Worm (Caenorhabditis elegans) whole organism, L2 larva: ENCODE results near the gene vab-19.
A peak's percentile ranks its signal among the peaks of the same experiment; 100 is the strongest.

Source experiments
- C34F6.9 ChIP-seq: fragments of 150-350 bp; optimal IDR thresholded peaks from 2 replicates; lab custom pipeline; 2014; ENCODE audit warnings: missing biosample characterization, missing genetic modification characterization
- F13H6.1 ChIP-seq: sonication (generic microtip); optimal IDR thresholded peaks from 2 replicates; lab custom pipeline; 2016; ENCODE audit warnings: missing genetic modification characterization, missing compliant biosample characterization
- R02D3.7 ChIP-seq: fragments of 150-350 bp; optimal IDR thresholded peaks from 2 replicates; lab custom pipeline; 2014; ENCODE audit warnings: missing biosample characterization, missing genetic modification characterization
- Y55F3AM.14 ChIP-seq: fragments of 200-800 bp; sonication (Bioruptor generic); optimal IDR thresholded peaks from 2 replicates; lab custom pipeline; 2018; ENCODE audit warnings: mild to moderate bottlenecking, missing genetic modification characterization, missing compliant biosample characterization
- alr-1 ChIP-seq: fragments of 150-350 bp; optimal IDR thresholded peaks from 2 replicates; lab custom pipeline; 2014; ENCODE audit warnings: missing biosample characterization, missing genetic modification characterization
- ama-1 ChIP-seq: fragments of 150-350 bp; optimal IDR thresholded peaks from 2 replicates; lab custom pipeline; 2018; ENCODE audit warnings: inconsistent platforms
- ceh-16 ChIP-seq: fragments of 150-350 bp; optimal IDR thresholded peaks from 2 replicates; lab custom pipeline; 2014; ENCODE audit warnings: missing biosample characterization, missing genetic modification characterization
- crh-2 ChIP-seq: sonication (generic microtip); optimal IDR thresholded peaks from 2 replicates; lab custom pipeline; 2017; ENCODE audit warnings: missing biosample characterization, missing genetic modification characterization
- dmd-4 ChIP-seq: sonication (generic microtip); optimal IDR thresholded peaks from 2 replicates; lab custom pipeline; 2017; ENCODE audit warnings: missing biosample characterization, missing genetic modification characterization
- egl-27 ChIP-seq: sonication (generic microtip); optimal IDR thresholded peaks from 3 replicates; lab custom pipeline; 2017; ENCODE audit warnings: missing biosample characterization, missing genetic modification reagents, missing genetic modification characterization
- elt-1 ChIP-seq: fragments of 150-350 bp; optimal IDR thresholded peaks from 2 replicates; lab custom pipeline; 2014; ENCODE audit warnings: missing biosample characterization, missing genetic modification characterization
- elt-3 ChIP-seq: sonication (generic microtip); optimal IDR thresholded peaks from 2 replicates; lab custom pipeline; 2017; ENCODE audit warnings: missing biosample characterization, missing genetic modification characterization
- fos-1 ChIP-seq: fragments of 150-350 bp; optimal IDR thresholded peaks from 2 replicates; lab custom pipeline; 2014; ENCODE audit warnings: missing biosample characterization, missing genetic modification characterization
- gmeb-1 ChIP-seq: fragments of 150-350 bp; optimal IDR thresholded peaks from 2 replicates; lab custom pipeline; 2014; ENCODE audit warnings: missing biosample characterization, missing genetic modification characterization
- lin-11 ChIP-seq: fragments of 150-350 bp; sonication (generic microtip); optimal IDR thresholded peaks from 2 replicates; lab custom pipeline; 2014; ENCODE audit warnings: missing biosample characterization, missing genetic modification characterization, inconsistent platforms, mixed read lengths
- lin-13 ChIP-seq: fragments of 150-350 bp; optimal IDR thresholded peaks from 2 replicates; lab custom pipeline; 2014; ENCODE audit warnings: missing biosample characterization, missing genetic modification reagents, missing genetic modification characterization
- lin-39 ChIP-seq: fragments of 150-350 bp; optimal IDR thresholded peaks from 2 replicates; lab custom pipeline; 2014; ENCODE audit warnings: missing biosample characterization, missing genetic modification reagents, missing genetic modification characterization
- lsy-2 ChIP-seq, 2 experiments: fragments of 150-350 bp in 1 of 2; sonication (generic microtip) in 1 of 2; optimal IDR thresholded peaks; 2 replicates each; lab custom pipeline; 2014 to 2017; ENCODE audit warnings: missing biosample characterization in 2 of 2, missing genetic modification characterization in 2 of 2
- mab-5 ChIP-seq: fragments of 150-350 bp; optimal IDR thresholded peaks from 2 replicates; lab custom pipeline; 2014; ENCODE audit warnings: missing biosample characterization, missing genetic modification characterization
- mdl-1 ChIP-seq, 2 experiments: fragments of 150-350 bp in 1 of 2; sonication (generic microtip) in 1 of 2; optimal IDR thresholded peaks; 2 replicates each; lab custom pipeline; 2017; ENCODE audit warnings: missing biosample characterization in 2 of 2, missing genetic modification characterization in 2 of 2
- nhr-10 ChIP-seq: sonication (generic microtip); optimal IDR thresholded peaks from 2 replicates; lab custom pipeline; 2017; ENCODE audit warnings: missing biosample characterization, missing genetic modification characterization
- nhr-11 ChIP-seq: fragments of 150-350 bp; optimal IDR thresholded peaks from 2 replicates; lab custom pipeline; 2014; ENCODE audit warnings: missing biosample characterization, missing genetic modification characterization
- nhr-129 ChIP-seq: fragments of 150-350 bp; optimal IDR thresholded peaks from 2 replicates; lab custom pipeline; 2014; ENCODE audit warnings: missing biosample characterization, missing genetic modification characterization
- nhr-21 ChIP-seq: fragments of 150-350 bp; optimal IDR thresholded peaks from 2 replicates; lab custom pipeline; 2014; ENCODE audit warnings: missing biosample characterization, missing genetic modification characterization
- nhr-23 ChIP-seq: fragments of 150-350 bp; optimal IDR thresholded peaks from 2 replicates; lab custom pipeline; 2014; ENCODE audit warnings: missing biosample characterization, missing genetic modification reagents, missing genetic modification characterization
- nhr-25 ChIP-seq: fragments of 150-350 bp; sonication (generic microtip); optimal IDR thresholded peaks from 3 replicates; lab custom pipeline; 2014; ENCODE audit warnings: missing biosample characterization, missing genetic modification characterization
- nhr-6 ChIP-seq: fragments of 150-350 bp; optimal IDR thresholded peaks from 2 replicates; lab custom pipeline; 2014; ENCODE audit warnings: missing biosample characterization, missing genetic modification characterization
- nhr-77 ChIP-seq: fragments of 150-350 bp; optimal IDR thresholded peaks from 2 replicates; lab custom pipeline; 2014; ENCODE audit warnings: missing biosample characterization, missing genetic modification characterization
- peb-1 ChIP-seq: fragments of 150-350 bp; optimal IDR thresholded peaks from 2 replicates; lab custom pipeline; 2014; ENCODE audit warnings: missing biosample characterization, missing genetic modification characterization
- skn-1 ChIP-seq: sonication (generic microtip); optimal IDR thresholded peaks from 2 replicates; lab custom pipeline; 2017; ENCODE audit warnings: missing biosample characterization, missing genetic modification characterization
- sma-3 ChIP-seq: sonication (generic microtip); optimal IDR thresholded peaks from 2 replicates; lab custom pipeline; 2016; ENCODE audit warnings: missing genetic modification reagents, missing genetic modification characterization, missing compliant biosample characterization
- sma-9 ChIP-seq, 2 experiments: fragments of 150-350 bp in 1 of 2; sonication (generic microtip) in 1 of 2; optimal IDR thresholded peaks; 2 replicates each; lab custom pipeline; 2014 to 2016; ENCODE audit warnings: missing genetic modification characterization in 2 of 2, mild to moderate bottlenecking in 1 of 2, missing biosample characterization in 1 of 2, missing compliant biosample characterization in 1 of 2, missing genetic modification reagents in 1 of 2, moderate library complexity in 1 of 2
- snpc-4 ChIP-seq: fragments of 150-350 bp; optimal IDR thresholded peaks from 2 replicates; lab custom pipeline; 2014; ENCODE audit warnings: missing biosample characterization, missing genetic modification characterization
- unc-39 ChIP-seq: fragments of 150-350 bp; optimal IDR thresholded peaks from 2 replicates; lab custom pipeline; 2014; ENCODE audit warnings: missing biosample characterization, missing genetic modification characterization
- unc-55 ChIP-seq: fragments of 150-350 bp; sonication (generic microtip); optimal IDR thresholded peaks from 3 replicates; lab custom pipeline; 2014; ENCODE audit warnings: missing biosample characterization, missing genetic modification reagents, missing genetic modification characterization
- unc-62 ChIP-seq: fragments of 150-350 bp; optimal IDR thresholded peaks from 2 replicates; lab custom pipeline; 2014; ENCODE audit warnings: missing biosample characterization, missing genetic modification reagents, missing genetic modification characterization
- ztf-1 ChIP-seq: fragments of 200-800 bp; sonication (Bioruptor generic); conservative IDR thresholded peaks from 2 replicates; pipeline ENCODE4 v1.3.6; 2022; ENCODE audit warnings: missing genetic modification characterization, missing compliant biosample characterization
- ztf-11 ChIP-seq: sonication (generic microtip); optimal IDR thresholded peaks from 2 replicates; lab custom pipeline; 2017; ENCODE audit warnings: missing biosample characterization, missing genetic modification characterization
- ztf-4 ChIP-seq: fragments of 150-350 bp; optimal IDR thresholded peaks from 2 replicates; lab custom pipeline; 2014; ENCODE audit warnings: missing biosample characterization, missing genetic modification characterization

The vab-19 gene

DNA sequence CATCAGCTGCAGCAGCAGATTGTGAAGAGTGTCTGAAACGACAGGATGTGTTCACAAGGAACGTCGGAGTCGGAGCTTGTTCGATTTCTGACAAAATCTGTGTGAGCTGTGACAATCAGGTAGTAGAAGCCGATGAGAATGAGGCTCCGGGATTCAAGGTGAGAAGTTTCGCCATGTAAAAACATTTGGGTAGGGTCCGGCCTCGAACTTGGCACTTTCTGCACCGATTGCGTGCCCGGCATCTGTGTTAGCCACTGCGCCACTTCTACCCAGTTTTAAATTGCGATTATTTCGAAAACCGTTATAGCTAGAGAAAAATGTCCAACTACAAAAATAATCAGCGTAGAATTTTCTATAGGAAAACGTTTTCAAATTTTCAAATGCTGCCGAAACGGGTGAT is 3.6 kb downstream of the vab-19 start:
- TF ChIP-seq C34F6.9 (tag; lab: Kevin White, UChicago) (no peak), mab-5 (no peak), nhr-11 (tag; lab: Kevin White, UChicago) (no peak), Y55F3AM.14 (GFP tag; lab: Kevin White, UChicago) (no peak)

DNA sequence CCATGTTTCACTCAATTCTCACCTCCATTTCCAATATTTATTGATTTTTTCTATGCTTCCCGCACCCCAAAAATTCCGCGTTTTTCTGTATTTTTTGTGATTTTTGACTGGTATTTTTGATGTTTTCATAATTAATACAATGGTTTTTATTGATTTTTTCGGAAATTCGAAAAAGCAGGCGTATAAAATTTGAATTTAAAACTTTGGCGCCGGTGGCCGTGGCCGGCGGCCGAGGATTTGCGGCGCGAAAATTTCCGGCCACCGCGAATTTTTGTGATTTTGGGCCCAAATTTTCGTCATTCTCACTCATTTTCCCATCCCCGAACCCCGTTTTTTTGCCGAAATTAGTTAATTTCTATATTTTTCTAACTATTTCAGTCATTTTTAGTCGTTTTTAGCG is 7.9 kb downstream of the vab-19 start:
- no peak for TF ChIP-seq alr-1 (tag; lab: Kevin White, UChicago)
- no peak for TF ChIP-seq ztf-11 (tag; lab: Kevin White, UChicago)
- no peak for TF ChIP-seq dmd-4 (tag; lab: Kevin White, UChicago)
- peak; percentile 46 for TF ChIP-seq sma-3 (GFP tag; lab: Kevin White, UChicago)
- TF ChIP-seq nhr-6 (tag; lab: Kevin White, UChicago), result no peak
- no peak for TF ChIP-seq nhr-11 (tag; lab: Kevin White, UChicago)
- TF ChIP-seq nhr-10 (tag; lab: Kevin White, UChicago), result no peak
- no peak for TF ChIP-seq nhr-21 (tag; lab: Kevin White, UChicago)
- TF ChIP-seq unc-62 (GFP tag; lab: Kevin White, UChicago), result no peak
- no peak for TF ChIP-seq lin-39
- no peak for TF ChIP-seq nhr-23
- no peak for TF ChIP-seq egl-27 (tag; lab: Kevin White, UChicago)
- TF ChIP-seq nhr-25 (tag; lab: Kevin White, UChicago), result no peak
- no peak for TF ChIP-seq ceh-16
- no peak for TF ChIP-seq ztf-1
- TF ChIP-seq crh-2, result peak; percentile 34
- peak; percentile 32 for TF ChIP-seq C34F6.9 (tag; lab: Kevin White, UChicago)
- no peak for TF ChIP-seq ztf-4 (tag; lab: Kevin White, UChicago)
- TF ChIP-seq ama-1 (lab: Kevin White, UChicago), result no peak
- peak; percentile 40 for TF ChIP-seq unc-55
- no peak for TF ChIP-seq peb-1 (tag; lab: Kevin White, UChicago)
- no peak for TF ChIP-seq F13H6.1 (tag; lab: Kevin White, UChicago)
- TF ChIP-seq lin-13 (GFP tag; lab: Kevin White, UChicago), result no peak
- TF ChIP-seq sma-9 (GFP tag; optimal IDR thresholded peaks at IDR 0.05; lab: Kevin White, UChicago), result no peak
- no peak for TF ChIP-seq sma-9 (tag; optimal IDR thresholded peaks at IDR 0.05; lab: Kevin White, UChicago)
- peak; percentile 80 for TF ChIP-seq gmeb-1
- TF ChIP-seq snpc-4 (tag; lab: Kevin White, UChicago), result no peak
- no peak for TF ChIP-seq elt-1
- TF ChIP-seq nhr-77 (tag; lab: Kevin White, UChicago), result no peak
- TF ChIP-seq skn-1, result no peak
- TF ChIP-seq elt-3 (tag; lab: Kevin White, UChicago), result no peak
- no peak for TF ChIP-seq R02D3.7 (tag; lab: Kevin White, UChicago)
- TF ChIP-seq lsy-2 (tag; optimal IDR thresholded peaks at IDR 0.05; lab: Kevin White, UChicago), result peak in 1 of 2 experiments; percentile 50
- TF ChIP-seq lin-11, result no peak
- TF ChIP-seq Y55F3AM.14 (GFP tag; lab: Kevin White, UChicago), result no peak

DNA sequence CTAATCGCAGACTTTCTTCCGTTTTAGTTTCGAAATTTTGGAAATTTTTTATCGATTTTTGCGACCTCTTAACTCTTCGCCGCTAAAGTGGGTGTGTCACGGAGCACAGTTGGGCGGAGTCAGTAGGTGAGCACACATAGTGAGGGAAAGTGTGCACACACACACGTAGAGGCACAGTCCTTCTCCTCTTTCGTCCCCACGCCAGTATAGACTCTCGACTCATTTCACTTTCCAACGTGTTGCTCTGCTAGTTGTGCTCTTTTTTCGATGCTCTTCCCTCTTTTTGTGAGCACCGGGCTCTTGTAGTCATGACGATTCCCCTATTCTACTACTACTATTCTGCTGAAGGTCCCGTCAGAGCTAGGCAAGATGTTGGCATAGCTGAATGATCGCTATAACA is 9.4 kb downstream of the vab-19 start:
- no peak for TF ChIP-seq sma-3 (GFP tag; lab: Kevin White, UChicago)
- TF ChIP-seq alr-1 (tag; lab: Kevin White, UChicago), result no peak
- TF ChIP-seq F13H6.1 (tag; lab: Kevin White, UChicago), result peak; percentile 36
- no peak for TF ChIP-seq nhr-77 (tag; lab: Kevin White, UChicago)
- peak; percentile 47 for TF ChIP-seq ama-1 (lab: Kevin White, UChicago)
- no peak for TF ChIP-seq egl-27 (tag; lab: Kevin White, UChicago)
- no peak for TF ChIP-seq nhr-11 (tag; lab: Kevin White, UChicago)
- no peak for TF ChIP-seq C34F6.9 (tag; lab: Kevin White, UChicago)
- TF ChIP-seq fos-1 (tag; lab: Kevin White, UChicago), result peak; percentile 35
- no peak for TF ChIP-seq ztf-1
- TF ChIP-seq nhr-129 (tag; lab: Kevin White, UChicago), result peak; percentile 22
- TF ChIP-seq ceh-16, result no peak
- no peak for TF ChIP-seq nhr-25 (tag; lab: Kevin White, UChicago)
- no peak for TF ChIP-seq mdl-1 (tag; optimal IDR thresholded peaks at IDR 0.05; lab: Kevin White, UChicago)
- no peak for TF ChIP-seq unc-39 (tag; lab: Kevin White, UChicago)
- TF ChIP-seq unc-55, result no peak
- no peak for TF ChIP-seq sma-9 (GFP tag; optimal IDR thresholded peaks at IDR 0.05; lab: Kevin White, UChicago)
- TF ChIP-seq sma-9 (tag; optimal IDR thresholded peaks at IDR 0.05; lab: Kevin White, UChicago), result no peak
